Worm (Caenorhabditis elegans) whole organism, L2 larva: ENCODE measurements around the gene F36D3.5.

Experiments used
- aly-2 ChIP-seq: fragments of 150-350 bp; optimal IDR thresholded peaks from 2 replicates; lab custom pipeline; 2014; ENCODE audit warnings: missing biosample characterization, missing genetic modification characterization
- nhr-11 ChIP-seq: fragments of 150-350 bp; optimal IDR thresholded peaks from 2 replicates; lab custom pipeline; 2014; ENCODE audit warnings: missing biosample characterization, missing genetic modification characterization
- nhr-6 ChIP-seq: fragments of 150-350 bp; optimal IDR thresholded peaks from 2 replicates; lab custom pipeline; 2014; ENCODE audit warnings: missing biosample characterization, missing genetic modification characterization
- snpc-4 ChIP-seq: fragments of 150-350 bp; optimal IDR thresholded peaks from 2 replicates; lab custom pipeline; 2014; ENCODE audit warnings: missing biosample characterization, missing genetic modification characterization
- unc-39 ChIP-seq: fragments of 150-350 bp; optimal IDR thresholded peaks from 2 replicates; lab custom pipeline; 2014; ENCODE audit warnings: missing biosample characterization, missing genetic modification characterization
- unc-62 ChIP-seq: fragments of 150-350 bp; optimal IDR thresholded peaks from 2 replicates; lab custom pipeline; 2014; ENCODE audit warnings: missing biosample characterization, missing genetic modification reagents, missing genetic modification characterization

- TF ChIP-seq nhr-6 (tag; lab: Kevin White, UChicago) (no peak), aly-2 (tag; lab: Kevin White, UChicago) (no peak), snpc-4 (no peak), nhr-11 (no peak), unc-62 (no peak), unc-39 (tag; lab: Kevin White, UChicago) (no peak)
These were observed 26.9 kb downstream of the F36D3.5 start, which contains the start of gene sqst-4 for ce11 chrV:16488172-16488571.
